Worm (Caenorhabditis elegans): Measurements from ENCODE around the gene arp-11.

DNA sequence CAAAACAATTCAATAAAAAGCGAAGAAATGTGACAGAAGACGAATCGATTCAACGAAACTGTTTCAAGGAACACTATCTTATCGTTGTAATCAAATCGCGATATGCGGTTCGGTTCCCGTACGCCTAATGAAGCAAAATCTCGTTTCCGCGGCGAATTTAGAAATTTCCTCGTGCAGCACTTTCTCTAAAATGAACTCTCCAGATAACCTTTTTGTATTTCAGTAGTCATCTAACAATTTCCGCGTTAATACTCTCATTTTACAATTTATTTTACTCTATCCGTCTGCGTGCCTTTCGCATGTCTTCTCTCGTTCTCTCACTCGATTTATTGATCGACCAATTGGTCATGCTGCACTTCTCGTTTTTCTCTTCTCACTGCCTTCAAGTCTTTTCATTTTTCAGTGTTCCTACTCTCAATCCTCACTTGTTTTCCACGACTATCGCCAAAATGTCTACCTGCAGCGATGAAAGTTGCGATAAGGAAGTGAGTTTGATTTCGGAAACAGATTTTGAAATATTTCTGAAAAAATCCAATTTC, 8.2 kb upstream of the arp-11 start, which contains the start of the genes npp-27 and ntl-4:
- TF ChIP-seq K12H6.12 (tag; optimal IDR thresholded peaks at IDR 0.05) (no peak), nhr-179 (tag; optimal IDR thresholded peaks at IDR 0.05) (no peak), fkh-3 (tag; optimal IDR thresholded peaks at IDR 0.05) (no peak), ama-1 (optimal IDR thresholded peaks at IDR 0.05) (peak; percentile 34), ama-1 (GFP tag; optimal IDR thresholded peaks at IDR 0.05) (no peak), nhr-80 (tag; optimal IDR thresholded peaks at IDR 0.05) (no peak), ceh-40 (GFP tag; IDR thresholded peaks at IDR 0.05) (no peak), lsy-27 (tag; optimal IDR thresholded peaks at IDR 0.05; ENCODE audit: borderline replicate concordance, insufficient read depth) (no peak), attf-3 (GFP tag; conservative IDR thresholded peaks at IDR 0.05) (no peak), mxl-1 (tag; optimal IDR thresholded peaks at IDR 0.05) (no peak), F55B11.4 (tag; optimal IDR thresholded peaks at IDR 0.05; ENCODE audit: borderline replicate concordance, insufficient read depth) (no peak)
